Worm (Caenorhabditis elegans): ENCODE results near the gene C03B1.17.

DNA sequence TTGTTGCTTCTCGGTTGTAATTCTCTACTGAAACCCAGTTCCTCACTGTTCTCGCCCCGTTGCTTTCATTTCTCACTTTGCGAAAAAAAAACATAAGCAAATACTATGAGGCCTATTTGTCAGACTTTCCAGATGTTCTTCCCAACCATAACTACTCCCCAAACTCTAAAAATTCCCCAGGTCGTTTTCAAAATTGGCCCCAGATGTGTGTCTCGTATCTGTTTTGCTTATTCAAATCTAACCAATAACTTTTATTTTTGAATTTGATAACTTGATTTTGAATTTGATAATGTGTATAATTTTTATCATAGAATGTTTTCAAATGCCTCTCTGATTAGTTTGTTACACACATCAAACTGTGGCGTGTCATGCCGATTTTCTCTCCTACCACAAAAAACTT is 34.4 kb downstream of the C03B1.17 start:
- TF ChIP-seq dpl-1 (GFP tag; optimal IDR thresholded peaks at IDR 0.05) (no peak), attf-6 (GFP tag; IDR thresholded peaks at IDR 0.05) (no peak), repo-1 (tag; optimal IDR thresholded peaks at IDR 0.05) (no peak), fkh-3 (tag; optimal IDR thresholded peaks at IDR 0.05) (no peak), ztf-26 (tag; optimal IDR thresholded peaks at IDR 0.05) (no peak), nhr-179 (tag; optimal IDR thresholded peaks at IDR 0.05) (no peak), ccch-3 (GFP tag; optimal IDR thresholded peaks at IDR 0.05) (no peak), pha-4 (tag; optimal IDR thresholded peaks at IDR 0.05) (no peak), ztf-28 (GFP tag; IDR thresholded peaks at IDR 0.05) (no peak), unc-62 (GFP tag; optimal IDR thresholded peaks at IDR 0.05) (no peak)

All from whole organism, young adult.